Fruit fly (Drosophila melanogaster): ENCODE data around the gene CG15387.

The CG15387 gene

dm6 chr2L:2196590-2197474 lies 29.3 kb downstream of the CG15387 start (continued):
- no peak for TF ChIP-seq ato (GFP tag; IDR thresholded peaks at IDR 0.05; ENCODE audit: partially characterized antibody)
- TF ChIP-seq Mrtf (GFP tag; IDR thresholded peaks at IDR 0.05) = no peak
- peak; percentile 28 for TF ChIP-seq Bdp1 (GFP tag; optimal IDR thresholded peaks at IDR 0.05)
- TF ChIP-seq Neu2 (GFP tag; optimal IDR thresholded peaks at IDR 0.05; ENCODE audit: borderline replicate concordance) = no peak
- TF ChIP-seq CG14014 (GFP tag; IDR thresholded peaks at IDR 0.05) = no peak
- peak; percentile 61 for TF ChIP-seq D19A (tag; optimal IDR thresholded peaks at IDR 0.05)
- TF ChIP-seq MBD-R2 (GFP tag; IDR thresholded peaks at IDR 0.05) = no peak
- TF ChIP-seq ci (GFP tag; IDR thresholded peaks at IDR 0.05) = no peak
- peak; percentile 46 for TF ChIP-seq wek (GFP tag; optimal IDR thresholded peaks at IDR 0.05)
- peak; percentile 68 for TF ChIP-seq grau (tag; optimal IDR thresholded peaks at IDR 0.05)
- TF ChIP-seq pho (GFP tag; optimal IDR thresholded peaks at IDR 0.05) = peak; percentile 53
- TF ChIP-seq da (GFP tag; optimal IDR thresholded peaks at IDR 0.05) = peak; percentile 10
- TF ChIP-seq Sox100B (GFP tag; optimal IDR thresholded peaks at IDR 0.05) = peak; percentile 38
- no peak for TF ChIP-seq CG10366 (GFP tag; IDR thresholded peaks at IDR 0.05)
- peak; percentile 3 for TF ChIP-seq CG17385 (GFP tag; optimal IDR thresholded peaks at IDR 0.05)
- TF ChIP-seq pnt (GFP tag; optimal IDR thresholded peaks at IDR 0.05) = no peak
- TF ChIP-seq fd64A (GFP tag; optimal IDR thresholded peaks at IDR 0.05) = peak; percentile 66
- TF ChIP-seq pb (GFP tag; optimal IDR thresholded peaks at IDR 0.05) = peak; percentile 53
- peak; percentile 63 for TF ChIP-seq nmo (GFP tag; optimal IDR thresholded peaks at IDR 0.05)
- TF ChIP-seq CG1832 (GFP tag; optimal IDR thresholded peaks at IDR 0.05) = peak; percentile 97
- peak; percentile 11 for TF ChIP-seq Asciz (GFP tag; optimal IDR thresholded peaks at IDR 0.05)
- TF ChIP-seq CoRest (tag; optimal IDR thresholded peaks at IDR 0.05) = peak; percentile 67
- no peak for TF ChIP-seq CG11247 (GFP tag; IDR thresholded peaks at IDR 0.05)
- peak; percentile 99 for TF ChIP-seq kni (GFP tag; optimal IDR thresholded peaks at IDR 0.05)
- TF ChIP-seq Nf-YA (GFP tag; IDR thresholded peaks at IDR 0.05) = no peak
- peak; percentile 50 for TF ChIP-seq onecut (GFP tag; IDR thresholded peaks at IDR 0.05)
- no peak for TF ChIP-seq ken (GFP tag; IDR thresholded peaks at IDR 0.05)
- TF ChIP-seq CG31224 (GFP tag; IDR thresholded peaks at IDR 0.05) = no peak
- TF ChIP-seq CG7357 (GFP tag; IDR thresholded peaks at IDR 0.05) = peak; percentile 87
- TF ChIP-seq mirr (GFP tag; optimal IDR thresholded peaks at IDR 0.05) = peak; percentile 86
- no peak for TF ChIP-seq bab2 (GFP tag; optimal IDR thresholded peaks at IDR 0.05)
- TF ChIP-seq fd102C (GFP tag; optimal IDR thresholded peaks at IDR 0.05) = no peak
- TF ChIP-seq CG6272 (GFP tag; IDR thresholded peaks at IDR 0.05) = peak; percentile 43
- no peak for TF ChIP-seq CG17802 (tag; optimal IDR thresholded peaks at IDR 0.05)
- TF ChIP-seq PHDP (tag; optimal IDR thresholded peaks at IDR 0.05) = peak; percentile 51
- peak; percentile 80 for TF ChIP-seq Nf-YB (GFP tag; optimal IDR thresholded peaks at IDR 0.05)
- TF ChIP-seq ewg (GFP tag; optimal IDR thresholded peaks at IDR 0.05) = peak; percentile 35
- peak; percentile 39 for TF ChIP-seq ac (GFP tag; optimal IDR thresholded peaks at IDR 0.05)
- no peak for TF ChIP-seq Drgx (GFP tag; IDR thresholded peaks at IDR 0.05)
- peak; percentile 76 for TF ChIP-seq CrebB (tag; optimal IDR thresholded peaks at IDR 0.05)
- TF ChIP-seq tio (GFP tag; optimal IDR thresholded peaks at IDR 0.05) = peak; percentile 24
- no peak for TF ChIP-seq ase (GFP tag; IDR thresholded peaks at IDR 0.05)
- TF ChIP-seq CG10979 (tag; optimal IDR thresholded peaks at IDR 0.05) = peak; percentile 37
- no peak for TF ChIP-seq CG32532 (GFP tag; IDR thresholded peaks at IDR 0.05)
- peak; percentile 55 for TF ChIP-seq CG2875 (GFP tag; optimal IDR thresholded peaks at IDR 0.05)
- TF ChIP-seq CG6813 (GFP tag; optimal IDR thresholded peaks at IDR 0.05) = peak; percentile 30
- TF ChIP-seq lab (GFP tag; optimal IDR thresholded peaks at IDR 0.05) = peak; percentile 74
- peak; percentile 14 for TF ChIP-seq CG11723 (GFP tag; optimal IDR thresholded peaks at IDR 0.05)
- TF ChIP-seq h (optimal IDR thresholded peaks at IDR 0.05) = no peak

All from whole organism, embryonic.